Worm (Caenorhabditis elegans) whole organism, L3 larva: ENCODE measurements around the gene unc-85.

Experiments used
- ceh-28 ChIP-seq: fragments of 150-350 bp; optimal IDR thresholded peaks from 2 replicates; lab custom pipeline; 2014; ENCODE audit warnings: missing biosample characterization, missing genetic modification reagents, missing genetic modification characterization
- ceh-82 ChIP-seq: fragments of 150-350 bp; optimal IDR thresholded peaks from 2 replicates; lab custom pipeline; 2014; ENCODE audit warnings: missing biosample characterization, missing genetic modification characterization
- elt-3 ChIP-seq, 3 experiments: fragments of 150-350 bp in 1 of 3; sonication (generic microtip) in 2 of 3; optimal IDR thresholded peaks; 2 replicates in 2 of 3; 4 replicates in 1 of 3; lab custom pipeline; 2014 to 2017; ENCODE audit warnings: missing biosample characterization in 3 of 3, missing genetic modification characterization in 3 of 3
- fos-1 ChIP-seq: fragments of 150-350 bp; optimal IDR thresholded peaks from 2 replicates; lab custom pipeline; 2014; ENCODE audit warnings: missing biosample characterization, missing genetic modification characterization
- lin-15B ChIP-seq: fragments of 150-350 bp; optimal IDR thresholded peaks from 2 replicates; lab custom pipeline; 2014; ENCODE audit warnings: missing biosample characterization, missing genetic modification characterization
- mdl-1 ChIP-seq: fragments of 150-350 bp; optimal IDR thresholded peaks from 2 replicates; lab custom pipeline; 2014; ENCODE audit warnings: missing biosample characterization, missing genetic modification characterization
- nhr-11 ChIP-seq: fragments of 150-350 bp; optimal IDR thresholded peaks from 2 replicates; lab custom pipeline; 2014; ENCODE audit warnings: missing biosample characterization, missing genetic modification characterization
- unc-62 ChIP-seq: fragments of 150-350 bp; sonication (generic microtip); optimal IDR thresholded peaks from 4 replicates; lab custom pipeline; 2014; ENCODE audit warnings: missing biosample characterization, missing genetic modification reagents, missing genetic modification characterization
- ztf-11 ChIP-seq: fragments of 150-350 bp; optimal IDR thresholded peaks from 2 replicates; lab custom pipeline; 2014; ENCODE audit warnings: missing biosample characterization, missing genetic modification characterization
- ztf-4 ChIP-seq: fragments of 150-350 bp; optimal IDR thresholded peaks from 2 replicates; lab custom pipeline; 2014; ENCODE audit warnings: missing biosample characterization, missing genetic modification characterization

DNA sequence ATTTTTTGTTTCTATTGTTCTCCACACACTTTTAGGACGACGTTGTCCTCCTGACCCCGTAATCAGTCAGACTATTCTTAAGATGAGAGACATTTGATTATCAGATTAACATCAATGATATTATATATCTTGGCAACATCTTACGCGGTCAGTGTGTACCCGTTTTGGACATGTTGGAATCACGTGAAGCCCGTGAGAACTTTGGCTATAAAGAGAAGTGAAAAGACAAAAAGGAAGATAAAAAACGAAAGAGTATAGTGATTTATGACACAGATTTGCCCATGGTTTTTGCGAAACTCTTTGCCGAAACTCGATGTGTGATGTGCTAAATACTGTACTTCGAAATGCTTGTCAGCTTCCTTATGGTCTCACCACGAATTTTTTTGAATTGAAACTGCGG lies 43.4 kb downstream of the unc-85 start:
- peak; percentile 84 for TF ChIP-seq nhr-11 (tag; lab: Kevin White, UChicago)
- no peak for TF ChIP-seq unc-62 (GFP tag; lab: Kevin White, UChicago)
- no peak for TF ChIP-seq lin-15B
- TF ChIP-seq ztf-11 (tag; lab: Kevin White, UChicago) = no peak
- no peak for TF ChIP-seq fos-1 (tag; lab: Kevin White, UChicago)
- no peak for TF ChIP-seq ceh-82 (tag; lab: Kevin White, UChicago)
- TF ChIP-seq elt-3 (tag; optimal IDR thresholded peaks at IDR 0.05; lab: Kevin White, UChicago) = peak in 2 of 3 experiments; percentile 24 to 78
- no peak for TF ChIP-seq mdl-1 (tag; lab: Kevin White, UChicago)
- TF ChIP-seq ceh-28 (tag; lab: Kevin White, UChicago) = no peak
- no peak for TF ChIP-seq ztf-4 (tag; lab: Kevin White, UChicago)
